Worm (Caenorhabditis elegans): ENCODE data around the gene F46F5.16.

Gene F46F5.16

ce11 chrII:762942-763341, 24.1 kb upstream of the F46F5.16 start (continued):
- TF ChIP-seq mab-9 (GFP tag; IDR thresholded peaks at IDR 0.05) = no peak
- TF ChIP-seq ceh-88 (GFP tag; IDR thresholded peaks at IDR 0.05) = no peak

DNA sequence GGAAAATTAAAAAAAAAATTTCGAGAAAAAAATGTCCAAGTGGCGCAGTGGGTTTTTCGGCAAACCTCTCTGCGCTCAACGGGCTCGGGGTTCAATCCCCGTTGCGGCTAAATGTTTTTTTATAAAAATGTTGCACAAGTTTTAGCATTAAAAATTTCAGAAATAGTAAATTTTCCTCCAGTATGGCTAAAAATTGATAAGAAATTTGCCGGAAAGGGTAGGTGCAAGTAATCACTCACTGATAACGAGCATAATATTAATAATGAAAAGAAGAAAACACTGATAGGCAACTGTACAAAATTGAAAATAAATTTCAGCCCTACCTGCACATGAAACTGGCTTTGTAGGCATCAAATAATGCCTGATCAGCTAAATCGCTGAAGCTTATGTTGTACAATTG, 22.7 kb upstream of the F46F5.16 start:
- no peak for TF ChIP-seq hlh-4 (tag; optimal IDR thresholded peaks at IDR 0.05)
- TF ChIP-seq pqm-1 (tag; optimal IDR thresholded peaks at IDR 0.05) = peak; percentile 40
- TF ChIP-seq elt-2 (tag; optimal IDR thresholded peaks at IDR 0.05) = peak; percentile 61

- no peak for TF ChIP-seq jun-1 (tag; optimal IDR thresholded peaks at IDR 0.05)
- no peak for TF ChIP-seq nhr-84 (tag; optimal IDR thresholded peaks at IDR 0.05)
- TF ChIP-seq ceh-82 (tag; optimal IDR thresholded peaks at IDR 0.05) = no peak
- TF ChIP-seq egl-13 (tag; optimal IDR thresholded peaks at IDR 0.05) = no peak
- TF ChIP-seq fkh-10 (GFP tag; optimal IDR thresholded peaks at IDR 0.05) = no peak
- no peak for TF ChIP-seq egl-27 (tag; optimal IDR thresholded peaks at IDR 0.05)
- TF ChIP-seq mab-9 (GFP tag; IDR thresholded peaks at IDR 0.05) = no peak
- TF ChIP-seq pqm-1 (tag; optimal IDR thresholded peaks at IDR 0.05) = no peak
- TF ChIP-seq mep-1 (tag; optimal IDR thresholded peaks at IDR 0.05) = no peak
- no peak for TF ChIP-seq snpc-4 (tag; optimal IDR thresholded peaks at IDR 0.05)
- TF ChIP-seq Y116A8C.19 (tag; optimal IDR thresholded peaks at IDR 0.05; ENCODE audit: borderline replicate concordance) = no peak
- TF ChIP-seq ztf-11 (tag; optimal IDR thresholded peaks at IDR 0.05) = no peak
- TF ChIP-seq dsc-1 (tag; optimal IDR thresholded peaks at IDR 0.05) = no peak
Observed at ce11 chrII:765219-765618, 21.8 kb upstream of the F46F5.16 start, which contains the start of gene C08G5.7. C08G5.7 (minus strand) TSS chrII:765319.

ce11 chrII:769250-769649, 17.8 kb upstream of the F46F5.16 start:
- TF ChIP-seq C34B4.2 (tag; optimal IDR thresholded peaks at IDR 0.05) (no peak), egl-27 (tag; optimal IDR thresholded peaks at IDR 0.05) (no peak), lin-35 (GFP tag; optimal IDR thresholded peaks at IDR 0.05) (no peak), elt-2 (tag; optimal IDR thresholded peaks at IDR 0.05) (no peak), hlh-17 (GFP tag; optimal IDR thresholded peaks at IDR 0.05; ENCODE audit: borderline replicate concordance) (no peak), lir-3 (tag; optimal IDR thresholded peaks at IDR 0.05; ENCODE audit: poor library complexity) (no peak), lin-14 (GFP tag; optimal IDR thresholded peaks at IDR 0.05) (no peak), nhr-47 (tag; optimal IDR thresholded peaks at IDR 0.05) (no peak), sox-4 (tag; optimal IDR thresholded peaks at IDR 0.05) (no peak), lin-13 (GFP tag; optimal IDR thresholded peaks at IDR 0.05) (no peak), ceh-88 (GFP tag; IDR thresholded peaks at IDR 0.05) (no peak), pqm-1 (tag; optimal IDR thresholded peaks at IDR 0.05) (no peak), fkh-8 (tag; optimal IDR thresholded peaks at IDR 0.05) (no peak), nhr-84 (tag; optimal IDR thresholded peaks at IDR 0.05) (no peak), nhr-90 (tag; optimal IDR thresholded peaks at IDR 0.05; ENCODE audit: poor library complexity) (no peak), nhr-77 (tag; optimal IDR thresholded peaks at IDR 0.05) (no peak), ztf-11 (tag; optimal IDR thresholded peaks at IDR 0.05) (no peak), F16B12.6 (tag; optimal IDR thresholded peaks at IDR 0.05) (no peak), pax-3 (tag; optimal IDR thresholded peaks at IDR 0.05) (no peak)

- no peak for TF ChIP-seq dsc-1 (tag; optimal IDR thresholded peaks at IDR 0.05)
- TF ChIP-seq nhr-19 (GFP tag; conservative IDR thresholded peaks at IDR 0.05) = no peak
- TF ChIP-seq C34B4.2 (tag; optimal IDR thresholded peaks at IDR 0.05) = no peak
- no peak for TF ChIP-seq vab-15 (tag; optimal IDR thresholded peaks at IDR 0.05)
- no peak for TF ChIP-seq lir-3 (tag; optimal IDR thresholded peaks at IDR 0.05; ENCODE audit: poor library complexity)
- no peak for TF ChIP-seq rnt-1 (tag; optimal IDR thresholded peaks at IDR 0.05)
- no peak for TF ChIP-seq lin-35 (GFP tag; optimal IDR thresholded peaks at IDR 0.05)
- TF ChIP-seq egl-27 (tag; optimal IDR thresholded peaks at IDR 0.05) = no peak
- no peak for TF ChIP-seq ceh-90 (tag; optimal IDR thresholded peaks at IDR 0.05)
- no peak for TF ChIP-seq ceh-88 (GFP tag; IDR thresholded peaks at IDR 0.05)
- TF ChIP-seq efl-3 (GFP tag; optimal IDR thresholded peaks at IDR 0.05) = no peak
- TF ChIP-seq unc-86 (tag; optimal IDR thresholded peaks at IDR 0.05) = no peak
- TF ChIP-seq lsy-2 (tag; optimal IDR thresholded peaks at IDR 0.05) = no peak
- no peak for TF ChIP-seq nhr-20 (tag; optimal IDR thresholded peaks at IDR 0.05)
- no peak for TF ChIP-seq aly-2 (tag; optimal IDR thresholded peaks at IDR 0.05)
- TF ChIP-seq mep-1 (tag; optimal IDR thresholded peaks at IDR 0.05) = no peak
- no peak for TF ChIP-seq grh-1 (GFP tag; IDR thresholded peaks at IDR 0.05)
- TF ChIP-seq sptf-1 (tag; optimal IDR thresholded peaks at IDR 0.05) = no peak
- TF ChIP-seq Y116A8C.19 (tag; optimal IDR thresholded peaks at IDR 0.05; ENCODE audit: borderline replicate concordance) = no peak
- no peak for TF ChIP-seq nhr-84 (tag; optimal IDR thresholded peaks at IDR 0.05)
Observed at ce11 chrII:770253-770652, 16.8 kb upstream of the F46F5.16 start, which contains the start of gene C08G5.6. C08G5.6 (plus strand) TSS chrII:770553.

Data from whole organism, L1 larva.